Fruit fly (Drosophila melanogaster) whole organism, embryonic: ENCODE measurements around the gene CG5810.

Source experiments
- ATbp ChIP-seq: fragments of 200-800 bp; sonication (Bioruptor generic); optimal IDR thresholded peaks from 2 replicates; lab custom pipeline; 2017; ENCODE audit warnings: missing biosample characterization, mild to moderate bottlenecking, missing genetic modification characterization, missing genetic modification reagents
- Atf6 ChIP-seq: fragments of 200-800 bp; sonication (Bioruptor generic); IDR thresholded peaks from 2 replicates; pipeline ENCODE4 v1.3.6; 2022; ENCODE audit warnings: missing biosample characterization, missing genetic modification characterization
- CG10979 ChIP-seq: fragments of 200-800 bp; sonication (Bioruptor generic); optimal IDR thresholded peaks from 2 replicates; lab custom pipeline; 2018; ENCODE audit warnings: missing biosample characterization, mild to moderate bottlenecking, missing genetic modification characterization, moderate library complexity
- CG11504 ChIP-seq: fragments of 200-800 bp; sonication (Bioruptor generic); optimal IDR thresholded peaks from 3 replicates; lab custom pipeline; 2019; ENCODE audit warnings: missing biosample characterization, mild to moderate bottlenecking, missing genetic modification characterization, moderate library complexity
- CG11695 ChIP-seq: fragments of 200-800 bp; sonication (Bioruptor generic); IDR thresholded peaks from 3 replicates; pipeline ENCODE4 v1.3.6; 2022; ENCODE audit warnings: missing biosample characterization, missing genetic modification characterization
- CG1233 ChIP-seq: fragments of 200-800 bp; sonication (Bioruptor generic); optimal IDR thresholded peaks from 4 replicates; lab custom pipeline; 2018; ENCODE audit warnings: missing biosample characterization, mild to moderate bottlenecking, missing genetic modification characterization
- CG13123 ChIP-seq: fragments of 200-800 bp; sonication (Bioruptor generic); optimal IDR thresholded peaks from 2 replicates; lab custom pipeline; 2016; ENCODE audit warnings: missing biosample characterization, missing genetic modification characterization
- CG13424 ChIP-seq: fragments of 200-800 bp; sonication (Bioruptor generic); optimal IDR thresholded peaks from 2 replicates; lab custom pipeline; 2019; ENCODE audit warnings: missing biosample characterization, mild to moderate bottlenecking, missing genetic modification characterization, moderate library complexity
- CG14050 ChIP-seq: fragments of 200-800 bp; sonication (Bioruptor generic); IDR thresholded peaks from 3 replicates; pipeline ENCODE4 v1.3.6; 2022; ENCODE audit warnings: missing biosample characterization, missing genetic modification characterization
- CG15011 ChIP-seq: fragments of 200-800 bp; sonication (Bioruptor generic); optimal IDR thresholded peaks from 3 replicates; lab custom pipeline; 2018; ENCODE audit warnings: missing biosample characterization, mild to moderate bottlenecking, missing genetic modification characterization
- CG15479 ChIP-seq: fragments of 200-800 bp; sonication (Bioruptor generic); optimal IDR thresholded peaks from 3 replicates; lab custom pipeline; 2019; ENCODE audit warnings: missing biosample characterization, mild to moderate bottlenecking, missing genetic modification characterization, moderate library complexity
- CG16863 ChIP-seq: fragments of 200-800 bp; sonication (Bioruptor generic); optimal IDR thresholded peaks from 3 replicates; lab custom pipeline; 2016; ENCODE audit warnings: missing biosample characterization, missing genetic modification characterization
- CG2678 ChIP-seq: fragments of 200-800 bp; sonication (Bioruptor generic); optimal IDR thresholded peaks from 3 replicates; lab custom pipeline; 2019; ENCODE audit warnings: missing biosample characterization, mild to moderate bottlenecking, missing genetic modification characterization, moderate library complexity
- CG3847 ChIP-seq: fragments of 200-800 bp; sonication (Bioruptor generic); IDR thresholded peaks from 2 replicates; pipeline ENCODE4 v1.3.6; 2022; ENCODE audit warnings: missing biosample characterization, missing genetic modification characterization
- CG4360 ChIP-seq: fragments of 200-800 bp; sonication (Bioruptor generic); IDR thresholded peaks from 2 replicates; pipeline ENCODE4 v1.3.6; 2022; ENCODE audit warnings: missing biosample characterization, missing genetic modification characterization
- CG4854 ChIP-seq: fragments of 200-800 bp; sonication (Bioruptor generic); optimal IDR thresholded peaks from 2 replicates; lab custom pipeline; 2016; ENCODE audit warnings: missing biosample characterization, missing genetic modification characterization, inconsistent platforms
- CG9876 ChIP-seq: fragments of 200-800 bp; sonication (Bioruptor generic); optimal IDR thresholded peaks from 2 replicates; lab custom pipeline; 2016; ENCODE audit warnings: missing biosample characterization, missing genetic modification characterization
- CTCF ChIP-seq: fragments of 200-800 bp; sonication (Bioruptor generic); optimal IDR thresholded peaks from 2 replicates; lab custom pipeline; 2017; ENCODE audit warnings: missing biosample characterization, mild to moderate bottlenecking, missing genetic modification characterization, moderate library complexity
- Dip3 ChIP-seq: fragments of 200-800 bp; sonication (Bioruptor generic); optimal IDR thresholded peaks from 3 replicates; lab custom pipeline; 2016; ENCODE audit warnings: missing biosample characterization, missing genetic modification characterization
- Dll ChIP-seq: fragments of 200-800 bp; sonication (Bioruptor generic); IDR thresholded peaks from 4 replicates; pipeline ENCODE4 v1.3.6; 2022; ENCODE audit warnings: missing biosample characterization, missing genetic modification characterization; ENCODE audit not compliant: partially characterized antibody
- Doc2 ChIP-seq: fragments of 200-800 bp; sonication (Bioruptor generic); IDR thresholded peaks from 2 replicates; pipeline ENCODE4 v1.3.6; 2022; ENCODE audit warnings: missing biosample characterization, missing genetic modification characterization
- E2f2 ChIP-seq: fragments of 200-800 bp; sonication (Bioruptor generic); IDR thresholded peaks from 2 replicates; pipeline ENCODE4 v1.3.6; 2022; ENCODE audit warnings: missing biosample characterization, missing genetic modification characterization
- Fer3 ChIP-seq: fragments of 200-800 bp; sonication (Bioruptor generic); optimal IDR thresholded peaks from 2 replicates; lab custom pipeline; 2018; ENCODE audit warnings: missing biosample characterization, mild to moderate bottlenecking, missing genetic modification characterization, moderate library complexity
- MTF-1 ChIP-seq: fragments of 200-800 bp; sonication (Bioruptor generic); optimal IDR thresholded peaks from 2 replicates; lab custom pipeline; 2018; ENCODE audit warnings: missing biosample characterization, mild to moderate bottlenecking, missing genetic modification characterization, borderline replicate concordance
- Nf-YA ChIP-seq: fragments of 200-800 bp; sonication (Bioruptor generic); IDR thresholded peaks from 2 replicates; pipeline ENCODE4 v1.3.6; 2022; ENCODE audit warnings: missing biosample characterization, missing genetic modification characterization
- Opbp ChIP-seq: fragments of 200-800 bp; sonication (Bioruptor generic); IDR thresholded peaks from 3 replicates; pipeline ENCODE4 v1.3.6; 2022; ENCODE audit warnings: missing biosample characterization, missing genetic modification characterization; ENCODE audit not compliant: partially characterized antibody
- Ptx1 ChIP-seq: fragments of 200-800 bp; sonication (Bioruptor generic); IDR thresholded peaks from 2 replicates; pipeline ENCODE4 v1.3.6; 2022; ENCODE audit warnings: missing biosample characterization, missing genetic modification characterization
- Ravus ChIP-seq: fragments of 200-800 bp; sonication (Bioruptor generic); IDR thresholded peaks from 2 replicates; pipeline ENCODE4 v1.3.6; 2022; ENCODE audit warnings: missing biosample characterization, missing genetic modification characterization
- Six4 ChIP-seq: fragments of 200-800 bp; sonication (Bioruptor generic); optimal IDR thresholded peaks from 2 replicates; lab custom pipeline; 2016; ENCODE audit warnings: missing biosample characterization, missing genetic modification characterization
- Sox100B ChIP-seq: fragments of 200-800 bp; sonication (Bioruptor generic); optimal IDR thresholded peaks from 3 replicates; lab custom pipeline; 2018; ENCODE audit warnings: missing biosample characterization, mild to moderate bottlenecking, missing genetic modification characterization
- Sry-δ ChIP-seq: fragments of 200-800 bp; sonication (Bioruptor generic); optimal IDR thresholded peaks from 2 replicates; lab custom pipeline; 2016; ENCODE audit warnings: missing biosample characterization, missing genetic modification characterization
- Xbp1 ChIP-seq: fragments of 200-800 bp; sonication (Bioruptor generic); optimal IDR thresholded peaks from 3 replicates; lab custom pipeline; 2016; ENCODE audit warnings: missing biosample characterization, mild to moderate bottlenecking, missing genetic modification characterization
- al ChIP-seq: fragments of 200-800 bp; sonication (Bioruptor generic); IDR thresholded peaks from 2 replicates; pipeline ENCODE4 v1.3.6; 2022; ENCODE audit warnings: missing biosample characterization, missing genetic modification characterization
- br ChIP-seq: fragments of >200 bp; optimal IDR thresholded peaks from 2 replicates; lab custom pipeline; 2017
- btn ChIP-seq: fragments of 200-800 bp; sonication (Bioruptor generic); optimal IDR thresholded peaks from 2 replicates; lab custom pipeline; 2016; ENCODE audit warnings: missing biosample characterization, missing genetic modification characterization
- cato ChIP-seq: fragments of 200-800 bp; sonication (Bioruptor generic); optimal IDR thresholded peaks from 2 replicates; lab custom pipeline; 2016; ENCODE audit warnings: missing biosample characterization, missing genetic modification characterization, borderline replicate concordance
- crol ChIP-seq: fragments of 200-800 bp; sonication (Bioruptor generic); IDR thresholded peaks from 2 replicates; pipeline ENCODE4 v1.3.6; 2022; ENCODE audit warnings: missing biosample characterization, missing genetic modification characterization
- da ChIP-seq: fragments of 200-800 bp; sonication (Bioruptor generic); optimal IDR thresholded peaks from 2 replicates; lab custom pipeline; 2016; ENCODE audit warnings: missing biosample characterization, missing genetic modification characterization
- eve ChIP-seq, 2 experiments: fragments of >200 bp; optimal IDR thresholded peaks; 2 replicates each; lab custom pipeline; 2017; ENCODE audit warnings: missing biosample characterization in 2 of 2, missing genetic modification characterization in 2 of 2
- exex ChIP-seq: fragments of 200-800 bp; sonication (Bioruptor generic); optimal IDR thresholded peaks from 4 replicates; lab custom pipeline; 2018; ENCODE audit warnings: missing biosample characterization, mild to moderate bottlenecking, missing genetic modification characterization, moderate library complexity
- fu2 ChIP-seq: fragments of 200-800 bp; sonication (Bioruptor generic); optimal IDR thresholded peaks from 2 replicates; lab custom pipeline; 2016; ENCODE audit warnings: missing biosample characterization, missing genetic modification characterization
- gcm ChIP-seq: fragments of 200-800 bp; sonication (Bioruptor generic); optimal IDR thresholded peaks from 2 replicates; lab custom pipeline; 2019; ENCODE audit warnings: missing biosample characterization, mild to moderate bottlenecking, missing genetic modification characterization, moderate library complexity
- gfzf ChIP-seq: fragments of 200-800 bp; sonication (Bioruptor generic); optimal IDR thresholded peaks from 2 replicates; lab custom pipeline; 2016; ENCODE audit warnings: missing biosample characterization, mild to moderate bottlenecking, missing genetic modification characterization, moderate library complexity
- jumu ChIP-seq: fragments of 200-800 bp; sonication (Bioruptor generic); optimal IDR thresholded peaks from 3 replicates; lab custom pipeline; 2016; ENCODE audit warnings: missing biosample characterization, missing genetic modification characterization
- klu ChIP-seq: fragments of 200-800 bp; sonication (Bioruptor generic); IDR thresholded peaks from 2 replicates; pipeline ENCODE4 v1.3.6; 2022; ENCODE audit warnings: missing biosample characterization, missing genetic modification characterization
- lola ChIP-seq, 3 experiments: fragments of >200 bp in 2 of 3; fragments of 200-800 bp in 1 of 3; sonication (Bioruptor generic) in 1 of 3; optimal IDR thresholded peaks; 2 replicates each; lab custom pipeline; 2017 to 2019; ENCODE audit warnings: missing biosample characterization in 3 of 3, missing genetic modification characterization in 3 of 3, mild to moderate bottlenecking in 1 of 3, moderate library complexity in 1 of 3
- luna ChIP-seq: fragments of 200-800 bp; sonication (Bioruptor generic); optimal IDR thresholded peaks from 2 replicates; lab custom pipeline; 2016; ENCODE audit warnings: missing biosample characterization, missing genetic modification characterization
- nerfin-2 ChIP-seq: fragments of 200-800 bp; sonication (Bioruptor generic); IDR thresholded peaks from 2 replicates; pipeline ENCODE4 v1.3.6; 2022; ENCODE audit warnings: missing biosample characterization, missing genetic modification characterization; ENCODE audit not compliant: partially characterized antibody
- nom ChIP-seq: fragments of 200-800 bp; sonication (Bioruptor generic); optimal IDR thresholded peaks from 2 replicates; lab custom pipeline; 2017; ENCODE audit warnings: missing biosample characterization, missing genetic modification characterization, mild to moderate bottlenecking, moderate library complexity, missing genetic modification reagents
- sd ChIP-seq: fragments of 200-800 bp; sonication (Bioruptor generic); optimal IDR thresholded peaks from 3 replicates; lab custom pipeline; 2018; ENCODE audit warnings: missing biosample characterization, mild to moderate bottlenecking, missing genetic modification characterization, moderate library complexity
- sens ChIP-seq: fragments of 200-800 bp; sonication (Bioruptor generic); peaks from one replicate; lab custom pipeline; 2016; ENCODE audit warnings: missing biosample characterization, missing genetic modification characterization
- stc ChIP-seq: fragments of 200-800 bp; sonication (Bioruptor generic); IDR thresholded peaks from 2 replicates; pipeline ENCODE4 v1.3.6; 2022; ENCODE audit warnings: missing biosample characterization, missing genetic modification characterization
- sug ChIP-seq: fragments of 200-800 bp; optimal IDR thresholded peaks from 2 replicates; lab custom pipeline; 2019; ENCODE audit warnings: missing biosample characterization, mild to moderate bottlenecking, missing genetic modification characterization, moderate library complexity

Gene CG5810

dm6 chr3R:21133951-21134350 lies 29.6 kb upstream of the CG5810 start, which contains the start of gene Usp8 (continued):
- TF ChIP-seq sd (no peak), Ravus (GFP tag; lab: Robert Waterston, UW) (no peak), exex (tag; lab: Kevin White, UChicago) (no peak), al (GFP tag; lab: Robert Waterston, UW) (no peak), CG3847 (0 out of 2 replicates have a peak, but pooled peaks have one; percentile 25), CG15011 (no peak), btn (GFP tag; lab: Kevin White, UChicago) (no peak), Sox100B (no peak), MTF-1 (no peak), nerfin-2 (no peak), CG1233 (no peak), da (no peak), CG4360 (GFP tag; lab: Robert Waterston, UW) (no peak), CG9876 (GFP tag; lab: Kevin White, UChicago) (no peak), CG4854 (no peak), Nf-YA (GFP tag; lab: Robert Waterston, UW) (no peak), klu (no peak), CG10979 (peak; percentile 39), luna (GFP tag; lab: Kevin White, UChicago) (no peak), Dip3 (no peak), E2f2 (GFP tag; lab: Robert Waterston, UW) (peak; percentile 14; the same call in 1 of the 2 replicates), CG11695 (GFP tag; lab: Robert Waterston, UW) (no peak), gcm (GFP tag; lab: Kevin White, UChicago) (peak; percentile 23), Fer3 (tag; lab: Kevin White, UChicago) (peak; percentile 23), cato (GFP tag; lab: Kevin White, UChicago) (no peak), CG11504 (tag; lab: Kevin White, UChicago) (no peak), fu2 (GFP tag; lab: Kevin White, UChicago) (no peak), gfzf (GFP tag; lab: Kevin White, UChicago) (no peak), Dll (GFP tag; lab: Robert Waterston, UW) (no peak), Xbp1 (GFP tag; lab: Kevin White, UChicago) (peak; percentile 34), Opbp (GFP tag; lab: Robert Waterston, UW) (no peak), sug (tag; lab: Kevin White, UChicago) (peak; percentile 49), CG15479 (peak; percentile 71), crol (no peak), CG16863 (GFP tag; lab: Kevin White, UChicago) (no peak), Sry-δ (GFP tag; lab: Kevin White, UChicago) (no peak), CTCF (GFP tag; lab: Kevin White, UChicago) (peak; percentile 9), ATbp (GFP tag; lab: Kevin White, UChicago) (no peak), eve (GFP tag; optimal IDR thresholded peaks at IDR 0.05; lab: Kevin White, UChicago) (no peak), jumu (GFP tag; lab: Kevin White, UChicago) (no peak), Atf6 (GFP tag; lab: Robert Waterston, UW) (no peak), nom (GFP tag; lab: Kevin White, UChicago) (no peak), lola (GFP tag; optimal IDR thresholded peaks at IDR 0.05; lab: Kevin White, UChicago) (peak in 1 of 3 experiments; percentile 63), CG13123 (GFP tag; lab: Kevin White, UChicago) (no peak), Doc2 (GFP tag; lab: Robert Waterston, UW) (no peak), stc (GFP tag; lab: Robert Waterston, UW) (no peak), CG13424 (peak; percentile 62), CG14050 (GFP tag; lab: Robert Waterston, UW) (no peak), br (lab: Kevin White, UChicago) (no peak), sens (GFP tag; lab: Kevin White, UChicago) (peak; percentile 18), CG2678 (tag; lab: Kevin White, UChicago) (no peak), Six4 (GFP tag; lab: Kevin White, UChicago) (no peak), Ptx1 (peak; percentile 25; the same call in 1 of the 2 replicates)
